Worm (Caenorhabditis elegans): ENCODE results near the gene str-66.

DNA sequence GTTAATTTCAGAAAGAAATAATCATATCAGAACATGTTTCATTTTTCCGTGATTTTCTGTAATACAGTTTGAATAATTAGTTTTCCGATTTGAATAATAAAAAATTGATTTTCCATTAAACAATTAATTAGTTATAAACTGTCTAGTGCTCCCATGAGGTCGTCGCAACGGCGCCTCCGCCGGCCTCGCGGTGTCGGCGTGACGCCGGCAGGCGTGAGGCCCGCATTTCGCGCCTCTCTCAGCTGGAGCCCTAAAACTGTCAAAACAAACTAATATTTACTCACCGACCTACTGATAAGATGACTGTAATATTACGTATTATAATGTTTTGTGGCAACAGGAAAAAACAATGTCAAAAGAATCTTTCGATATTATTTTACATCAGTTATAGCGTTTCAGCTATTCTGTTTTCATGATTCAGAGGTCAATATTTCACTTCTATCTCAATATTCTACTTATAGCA lies 29.3 kb upstream of the str-66 start, which contains the start of gene F02C9.2:
- TF ChIP-seq ztf-29 (GFP tag; IDR thresholded peaks at IDR 0.05) (no peak), ref-1 (GFP tag; conservative IDR thresholded peaks at IDR 0.05) (no peak), tab-1 (GFP tag; IDR thresholded peaks at IDR 0.05) (no peak), cog-1 (tag; optimal IDR thresholded peaks at IDR 0.05) (no peak)

All from whole organism, midembryonic.